Fruit fly (Drosophila melanogaster) whole organism, embryonic: ENCODE results near the gene CG11951.

ENCODE experiments used
- ATbp ChIP-seq: fragments of 200-800 bp; sonication (Bioruptor generic); optimal IDR thresholded peaks from 2 replicates; lab custom pipeline; 2017; ENCODE audit warnings: missing biosample characterization, mild to moderate bottlenecking, missing genetic modification characterization, missing genetic modification reagents
- Bgb ChIP-seq: fragments of 200-800 bp; sonication (Bioruptor generic); IDR thresholded peaks from 2 replicates; pipeline ENCODE4 v1.3.6; 2022; ENCODE audit warnings: missing biosample characterization, missing genetic modification characterization; ENCODE audit not compliant: partially characterized antibody
- Blimp-1 ChIP-seq: fragments of 200-800 bp; sonication (Bioruptor generic); optimal IDR thresholded peaks from 3 replicates; lab custom pipeline; 2018; ENCODE audit warnings: missing biosample characterization, missing genetic modification characterization, mild to moderate bottlenecking, moderate library complexity, missing genetic modification reagents
- Bteb2 ChIP-seq: fragments of 200-800 bp; sonication (Bioruptor generic); optimal IDR thresholded peaks from 2 replicates; lab custom pipeline; 2016; ENCODE audit warnings: missing biosample characterization, missing genetic modification characterization
- CG10267 ChIP-seq: fragments of 200-800 bp; sonication (Bioruptor generic); optimal IDR thresholded peaks from 2 replicates; lab custom pipeline; 2018; ENCODE audit warnings: missing biosample characterization, mild to moderate bottlenecking, missing genetic modification characterization, moderate library complexity
- CG11247 ChIP-seq: fragments of 200-800 bp; sonication (Bioruptor generic); IDR thresholded peaks from 2 replicates; pipeline ENCODE4 v1.3.6; 2022; ENCODE audit warnings: missing biosample characterization, missing genetic modification characterization
- CG1233 ChIP-seq: fragments of 200-800 bp; sonication (Bioruptor generic); optimal IDR thresholded peaks from 4 replicates; lab custom pipeline; 2018; ENCODE audit warnings: missing biosample characterization, mild to moderate bottlenecking, missing genetic modification characterization
- CG12744 ChIP-seq: fragments of 200-800 bp; sonication (Bioruptor generic); optimal IDR thresholded peaks from 2 replicates; lab custom pipeline; 2016; ENCODE audit warnings: missing biosample characterization, missing genetic modification characterization
- CG13894 ChIP-seq: fragments of 200-800 bp; sonication (Bioruptor generic); optimal IDR thresholded peaks from 3 replicates; lab custom pipeline; 2018; ENCODE audit warnings: missing biosample characterization, mild to moderate bottlenecking, missing genetic modification characterization, moderate library complexity
- CG15073 ChIP-seq: fragments of 200-800 bp; sonication (Bioruptor generic); optimal IDR thresholded peaks from 2 replicates; lab custom pipeline; 2016; ENCODE audit warnings: missing biosample characterization, missing genetic modification characterization
- CG15601 ChIP-seq: fragments of 200-800 bp; sonication (Bioruptor generic); optimal IDR thresholded peaks from 3 replicates; lab custom pipeline; 2019; ENCODE audit warnings: missing biosample characterization, mild to moderate bottlenecking, missing genetic modification characterization, moderate library complexity
- CG16815 ChIP-seq: fragments of 200-800 bp; sonication (Bioruptor generic); optimal IDR thresholded peaks from 3 replicates; lab custom pipeline; 2017; ENCODE audit warnings: missing biosample characterization, mild to moderate bottlenecking, missing genetic modification characterization
- CG17328 ChIP-seq: fragments of 200-800 bp; sonication (Bioruptor generic); IDR thresholded peaks from 2 replicates; pipeline ENCODE4 v1.3.6; 2022; ENCODE audit warnings: missing biosample characterization, missing genetic modification characterization
- CG18476 ChIP-seq: fragments of 200-800 bp; sonication (Bioruptor generic); optimal IDR thresholded peaks from 2 replicates; lab custom pipeline; 2016; ENCODE audit warnings: missing biosample characterization, mild to moderate bottlenecking, missing genetic modification characterization
- CG18599 ChIP-seq: fragments of 200-800 bp; sonication (Bioruptor generic); optimal IDR thresholded peaks from 3 replicates; lab custom pipeline; 2017; ENCODE audit warnings: missing biosample characterization, missing genetic modification characterization, mild to moderate bottlenecking, moderate library complexity, missing genetic modification reagents
- CG2120 ChIP-seq: fragments of 200-800 bp; sonication (Bioruptor generic); optimal IDR thresholded peaks from 3 replicates; lab custom pipeline; 2016; ENCODE audit warnings: missing biosample characterization, missing genetic modification characterization
- CG30403 ChIP-seq: fragments of 200-800 bp; sonication (Bioruptor generic); optimal IDR thresholded peaks from 3 replicates; lab custom pipeline; 2016; ENCODE audit warnings: missing biosample characterization, missing genetic modification characterization
- CG3065 ChIP-seq: fragments of 200-800 bp; sonication (Bioruptor generic); optimal IDR thresholded peaks from 2 replicates; lab custom pipeline; 2016; ENCODE audit warnings: missing biosample characterization, missing genetic modification characterization
- CG32532 ChIP-seq: fragments of 200-800 bp; sonication (Bioruptor generic); IDR thresholded peaks from 2 replicates; pipeline ENCODE4 v1.3.6; 2022; ENCODE audit warnings: missing biosample characterization, missing genetic modification characterization
- CG4360 ChIP-seq: fragments of 200-800 bp; sonication (Bioruptor generic); IDR thresholded peaks from 2 replicates; pipeline ENCODE4 v1.3.6; 2022; ENCODE audit warnings: missing biosample characterization, missing genetic modification characterization
- CG4707 ChIP-seq: fragments of 200-800 bp; sonication (Bioruptor generic); optimal IDR thresholded peaks from 2 replicates; lab custom pipeline; 2018; ENCODE audit warnings: missing biosample characterization, mild to moderate bottlenecking, missing genetic modification characterization, moderate library complexity
- CG7786 ChIP-seq: fragments of 200-800 bp; sonication (Bioruptor generic); optimal IDR thresholded peaks from 2 replicates; lab custom pipeline; 2016; ENCODE audit warnings: missing biosample characterization, missing genetic modification characterization
- CG7963 ChIP-seq: fragments of 200-800 bp; sonication (Bioruptor generic); IDR thresholded peaks from 3 replicates; pipeline ENCODE4 v1.3.6; 2022; ENCODE audit warnings: missing biosample characterization, missing genetic modification characterization; ENCODE audit not compliant: partially characterized antibody
- CG8290 ChIP-seq, 3 experiments: fragments of 200-800 bp; sonication (Bioruptor generic); optimal IDR thresholded peaks; 2 replicates each; lab custom pipeline; 2016 to 2019; ENCODE audit warnings: missing biosample characterization in 3 of 3, missing genetic modification characterization in 3 of 3, mild to moderate bottlenecking in 2 of 3, moderate library complexity in 1 of 3
- Dbx ChIP-seq: fragments of 200-800 bp; sonication (Bioruptor generic); IDR thresholded peaks from 3 replicates; pipeline ENCODE4 v1.3.6; 2022; ENCODE audit warnings: missing biosample characterization, missing genetic modification characterization
- Drgx ChIP-seq: fragments of 200-800 bp; sonication (Bioruptor generic); IDR thresholded peaks from 2 replicates; pipeline ENCODE4 v1.3.6; 2022; ENCODE audit warnings: missing biosample characterization, missing genetic modification characterization
- Ets65A ChIP-seq: fragments of 200-800 bp; sonication (Bioruptor generic); peaks from one replicate; lab custom pipeline; 2016; ENCODE audit warnings: missing biosample characterization, missing genetic modification characterization
- HLHmδ ChIP-seq: fragments of 200-800 bp; sonication (Bioruptor generic); optimal IDR thresholded peaks from 2 replicates; lab custom pipeline; 2018; ENCODE audit warnings: missing biosample characterization, mild to moderate bottlenecking, missing genetic modification characterization, moderate library complexity
- Hmr ChIP-seq: fragments of 200-800 bp; sonication (Bioruptor generic); optimal IDR thresholded peaks from 3 replicates; lab custom pipeline; 2017; ENCODE audit warnings: mild to moderate bottlenecking, missing biosample characterization, missing genetic modification reagents, missing genetic modification characterization
- Hr78 ChIP-seq, 2 experiments: fragments of 200-800 bp in 1 of 2; fragments of >200 bp in 1 of 2; sonication (Bioruptor generic) in 1 of 2; optimal IDR thresholded peaks; 2 replicates each; lab custom pipeline; 2017 to 2019; ENCODE audit warnings: missing biosample characterization in 2 of 2, missing genetic modification characterization in 2 of 2, mild to moderate bottlenecking in 1 of 2, moderate library complexity in 1 of 2
- Med ChIP-seq: fragments of 200-800 bp; sonication (Bioruptor generic); peaks from one replicate; lab custom pipeline; 2016; ENCODE audit warnings: missing biosample characterization, missing genetic modification characterization, mild to moderate bottlenecking, inconsistent platforms, moderate library complexity
- Neu2 ChIP-seq: fragments of 200-800 bp; sonication (Bioruptor generic); optimal IDR thresholded peaks from 3 replicates; lab custom pipeline; 2016; ENCODE audit warnings: missing biosample characterization, missing genetic modification characterization, borderline replicate concordance
- Rfx ChIP-seq: fragments of 200-800 bp; sonication (Bioruptor generic); IDR thresholded peaks from 2 replicates; pipeline ENCODE4 v1.3.6; 2022; ENCODE audit warnings: missing biosample characterization, missing genetic modification characterization
- Xbp1 ChIP-seq: fragments of 200-800 bp; sonication (Bioruptor generic); optimal IDR thresholded peaks from 3 replicates; lab custom pipeline; 2016; ENCODE audit warnings: missing biosample characterization, mild to moderate bottlenecking, missing genetic modification characterization
- ash1 ChIP-seq: fragments of 200-800 bp; sonication (Bioruptor generic); optimal IDR thresholded peaks from 2 replicates; lab custom pipeline; 2018; ENCODE audit warnings: missing biosample characterization, mild to moderate bottlenecking, missing genetic modification characterization
- bab2 ChIP-seq: fragments of 200-800 bp; sonication (Bioruptor generic); optimal IDR thresholded peaks from 2 replicates; lab custom pipeline; 2016; ENCODE audit warnings: missing biosample characterization, missing genetic modification characterization
- corto ChIP-seq: fragments of 200-800 bp; sonication (Bioruptor generic); optimal IDR thresholded peaks from 2 replicates; lab custom pipeline; 2016; ENCODE audit warnings: missing biosample characterization, mild to moderate bottlenecking, missing genetic modification characterization, moderate library complexity
- cwo ChIP-seq: fragments of 200-800 bp; sonication (Bioruptor generic); optimal IDR thresholded peaks from 3 replicates; lab custom pipeline; 2017; ENCODE audit warnings: missing biosample characterization, missing genetic modification characterization, mild to moderate bottlenecking, moderate library complexity, missing genetic modification reagents
- ems ChIP-seq: fragments of 200-800 bp; sonication (Bioruptor generic); optimal IDR thresholded peaks from 3 replicates; lab custom pipeline; 2016; ENCODE audit warnings: missing biosample characterization, missing genetic modification characterization
- grn ChIP-seq: fragments of 200-800 bp; sonication (Bioruptor generic); optimal IDR thresholded peaks from 3 replicates; lab custom pipeline; 2017; ENCODE audit warnings: missing biosample characterization, missing genetic modification characterization
- kay ChIP-seq: fragments of 200-800 bp; sonication (Bioruptor generic); optimal IDR thresholded peaks from 2 replicates; lab custom pipeline; 2016; ENCODE audit warnings: missing biosample characterization, missing genetic modification characterization
- lab ChIP-seq: fragments of 200-800 bp; sonication (Bioruptor generic); optimal IDR thresholded peaks from 3 replicates; lab custom pipeline; 2017; ENCODE audit warnings: missing biosample characterization, missing genetic modification characterization, mild to moderate bottlenecking, moderate library complexity, missing genetic modification reagents
- lmd ChIP-seq: fragments of 200-800 bp; sonication (Bioruptor generic); IDR thresholded peaks from 2 replicates; pipeline ENCODE4 v1.3.6; 2022; ENCODE audit warnings: missing biosample characterization, missing genetic modification characterization
- nerfin-2 ChIP-seq: fragments of 200-800 bp; sonication (Bioruptor generic); IDR thresholded peaks from 2 replicates; pipeline ENCODE4 v1.3.6; 2022; ENCODE audit warnings: missing biosample characterization, missing genetic modification characterization; ENCODE audit not compliant: partially characterized antibody
- pnt ChIP-seq: fragments of 200-800 bp; sonication (Bioruptor generic); optimal IDR thresholded peaks from 3 replicates; lab custom pipeline; 2016; ENCODE audit warnings: missing biosample characterization, missing genetic modification characterization
- psq ChIP-seq: fragments of 200-800 bp; sonication (Bioruptor generic); optimal IDR thresholded peaks from 2 replicates; lab custom pipeline; 2017; ENCODE audit warnings: missing biosample characterization, missing genetic modification characterization
- zfh1 ChIP-seq: fragments of 200-800 bp; sonication (Bioruptor generic); IDR thresholded peaks from 3 replicates; pipeline ENCODE4 v1.3.6; 2022; ENCODE audit warnings: missing biosample characterization, missing genetic modification characterization

Gene CG11951

DNA sequence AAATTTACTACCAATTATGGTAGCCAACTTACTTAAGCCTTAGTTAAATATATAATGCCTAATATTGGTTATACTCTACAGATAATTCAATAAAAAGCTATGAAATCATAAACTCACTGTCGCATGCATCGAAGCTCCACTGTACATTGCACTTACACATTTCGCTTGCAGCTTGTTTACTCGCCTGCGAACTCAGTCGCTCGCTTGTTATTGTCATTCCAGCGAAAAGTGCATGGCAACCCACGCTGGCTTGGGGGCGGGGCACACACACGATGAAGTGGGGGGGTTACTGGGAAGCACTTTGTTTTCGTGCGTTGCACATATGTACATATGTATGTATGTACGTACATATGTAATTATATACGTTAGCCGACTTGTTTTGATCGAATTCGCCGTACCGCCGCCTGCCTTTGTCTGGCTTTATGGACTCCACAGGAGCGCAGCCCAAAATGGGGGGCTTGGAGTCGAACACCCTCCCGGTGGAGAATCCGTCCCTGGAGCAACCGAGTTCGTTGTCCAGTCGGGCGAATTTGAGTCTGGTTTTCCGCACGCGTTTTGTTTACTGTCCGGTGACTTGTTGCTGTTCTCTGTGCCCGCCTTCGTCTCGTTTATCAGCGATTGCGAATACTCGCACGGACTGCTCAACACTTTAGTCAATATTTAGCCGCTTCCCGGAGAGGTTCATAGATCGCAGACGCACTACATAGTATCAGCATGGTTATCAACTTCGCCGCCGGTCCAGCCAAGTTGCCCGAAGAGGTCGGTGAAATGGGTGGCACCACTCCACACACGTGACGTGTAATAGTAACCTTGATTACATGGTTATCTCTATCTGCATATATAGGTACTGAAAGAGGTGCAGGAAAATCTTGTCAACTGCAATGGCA is 38.5 kb downstream of the CG11951 start, which contains the start of gene CG11899:
Gene CG11899, plus strand, starts transcription at position 648 of the 887 bp plus-strand sequence.
- no peak for TF ChIP-seq Blimp-1 (GFP tag; lab: Kevin White, UChicago)
- peak; percentile 45; the same call in 1 of the 3 replicates for TF ChIP-seq Dbx (GFP tag; lab: Robert Waterston, UW)
- no peak for TF ChIP-seq CG7963 (GFP tag; lab: Robert Waterston, UW)
- TF ChIP-seq CG12744, result no peak
- peak; percentile 79 for TF ChIP-seq Med (GFP tag; lab: Kevin White, UChicago)
- TF ChIP-seq CG18599 (GFP tag; lab: Kevin White, UChicago), result peak; percentile 12
- TF ChIP-seq Bgb (GFP tag; lab: Robert Waterston, UW), result 0 out of 2 replicates have a peak, but pooled peaks have one; percentile 42
- no peak for TF ChIP-seq Hmr (GFP tag; lab: Kevin White, UChicago)
- no peak for TF ChIP-seq Bteb2 (GFP tag; lab: Kevin White, UChicago)
- peak; percentile 89 for TF ChIP-seq cwo
- TF ChIP-seq zfh1 (GFP tag; lab: Robert Waterston, UW), result no peak
- no peak for TF ChIP-seq ash1
- TF ChIP-seq CG15601 (tag; lab: Kevin White, UChicago), result no peak
- no peak for TF ChIP-seq ems (GFP tag; lab: Kevin White, UChicago)
- no peak for TF ChIP-seq CG30403 (GFP tag; lab: Kevin White, UChicago)
- TF ChIP-seq CG10267 (tag; lab: Kevin White, UChicago), result no peak
- no peak for TF ChIP-seq CG3065
- no peak for TF ChIP-seq Xbp1 (GFP tag; lab: Kevin White, UChicago)
- TF ChIP-seq CG4707 (GFP tag; lab: Kevin White, UChicago), result no peak
- TF ChIP-seq CG17328 (GFP tag; lab: Robert Waterston, UW), result no peak
- no peak for TF ChIP-seq nerfin-2 (GFP tag; lab: Robert Waterston, UW)
- no peak for TF ChIP-seq grn (GFP tag; lab: Kevin White, UChicago)
- no peak for TF ChIP-seq CG7786 (GFP tag; lab: Kevin White, UChicago)
- peak; percentile 7 for TF ChIP-seq bab2 (GFP tag; lab: Kevin White, UChicago)
- TF ChIP-seq lmd, result peak; percentile 23; the same call in 1 of the 2 replicates
- no peak for TF ChIP-seq kay
- TF ChIP-seq lab (GFP tag; lab: Kevin White, UChicago), result peak; percentile 21
- TF ChIP-seq psq (GFP tag; lab: Kevin White, UChicago), result no peak
- TF ChIP-seq CG16815 (GFP tag; lab: Kevin White, UChicago), result no peak
- TF ChIP-seq Rfx, result peak; percentile 35; the same call in 1 of the 2 replicates
- no peak for TF ChIP-seq CG8290 (GFP tag; optimal IDR thresholded peaks at IDR 0.05; lab: Kevin White, UChicago)
- no peak for TF ChIP-seq CG8290 (tag; optimal IDR thresholded peaks at IDR 0.05; lab: Kevin White, UChicago)
- TF ChIP-seq CG18476 (GFP tag; lab: Kevin White, UChicago), result no peak
- TF ChIP-seq ATbp (GFP tag; lab: Kevin White, UChicago), result no peak
- peak; percentile 77 for TF ChIP-seq corto (GFP tag; lab: Kevin White, UChicago)
- peak in 1 of 2 experiments; percentile 37 for TF ChIP-seq Hr78 (GFP tag; optimal IDR thresholded peaks at IDR 0.05; lab: Kevin White, UChicago)
- TF ChIP-seq CG2120 (GFP tag; lab: Kevin White, UChicago), result peak; percentile 15
- no peak for TF ChIP-seq Neu2 (GFP tag; lab: Kevin White, UChicago)
- peak; percentile 53 for TF ChIP-seq Ets65A (GFP tag; lab: Kevin White, UChicago)
- peak; percentile 75 for TF ChIP-seq Drgx (GFP tag; lab: Robert Waterston, UW)
- TF ChIP-seq CG32532 (GFP tag; lab: Robert Waterston, UW), result peak; percentile 60
- 0 out of 2 replicates have a peak, but pooled peaks have one; percentile 34 for TF ChIP-seq CG4360 (GFP tag; lab: Robert Waterston, UW)
- TF ChIP-seq CG11247 (GFP tag; lab: Robert Waterston, UW), result no peak
- TF ChIP-seq pnt (GFP tag; lab: Kevin White, UChicago), result no peak
- no peak for TF ChIP-seq HLHmδ (GFP tag; lab: Kevin White, UChicago)
- no peak for TF ChIP-seq CG15073 (GFP tag; lab: Kevin White, UChicago)
- TF ChIP-seq CG1233 (GFP tag; lab: Kevin White, UChicago), result no peak
- no peak for TF ChIP-seq CG13894 (tag; lab: Kevin White, UChicago)
